Worm (Caenorhabditis elegans): ENCODE data around the gene T27A10.6.

DNA sequence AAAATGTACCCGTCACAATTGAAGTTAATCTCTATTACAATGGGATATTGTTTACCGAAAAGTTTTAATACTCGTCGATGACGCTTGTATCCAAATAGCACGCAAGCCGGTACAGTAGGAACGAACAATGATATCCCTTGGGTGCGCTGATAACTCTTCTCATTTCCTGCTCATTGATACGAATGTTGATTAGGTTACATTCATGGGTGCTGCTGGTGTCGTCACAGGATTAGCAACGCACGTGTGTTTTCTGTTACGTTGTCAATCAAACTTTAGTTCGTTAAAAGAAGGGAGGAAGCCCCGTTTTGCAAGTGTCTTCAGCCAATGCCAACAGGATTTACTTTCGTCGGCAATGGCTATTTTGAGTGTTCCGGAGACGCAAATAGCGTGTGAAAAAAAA is 12.7 kb downstream of the T27A10.6 start:
- no peak for TF ChIP-seq egl-43 (GFP tag; IDR thresholded peaks at IDR 0.05)
- no peak for TF ChIP-seq mdt-29 (GFP tag; IDR thresholded peaks at IDR 0.05)
- TF ChIP-seq ama-1 (optimal IDR thresholded peaks at IDR 0.05): no peak
- no peak for TF ChIP-seq ces-1 (GFP tag; optimal IDR thresholded peaks at IDR 0.05)
- TF ChIP-seq gei-8 (GFP tag; optimal IDR thresholded peaks at IDR 0.05): no peak
- no peak for TF ChIP-seq rbr-2 (tag; optimal IDR thresholded peaks at IDR 0.05)
- no peak for TF ChIP-seq lin-38 (GFP tag; IDR thresholded peaks at IDR 0.05)
- no peak for TF ChIP-seq nhr-10 (tag; optimal IDR thresholded peaks at IDR 0.05)
- TF ChIP-seq mdl-1 (tag; optimal IDR thresholded peaks at IDR 0.05): no peak
- TF ChIP-seq dmd-9 (GFP tag; IDR thresholded peaks at IDR 0.05): no peak
- TF ChIP-seq jun-1 (tag; optimal IDR thresholded peaks at IDR 0.05): no peak
- no peak for TF ChIP-seq daf-8 (GFP tag; IDR thresholded peaks at IDR 0.05)
- no peak for TF ChIP-seq nhr-76 (tag; optimal IDR thresholded peaks at IDR 0.05)
